Fruit fly (Drosophila melanogaster) whole organism, embryonic: Measurements from ENCODE around the gene CG18213.

ENCODE experiments used
- Awh ChIP-seq: fragments of 200-800 bp; sonication (Bioruptor generic); IDR thresholded peaks from 2 replicates; pipeline ENCODE4, ENCODE4 v1.3.6; 2022; ENCODE audit warnings: missing biosample characterization, missing genetic modification characterization
- Bdp1 ChIP-seq: fragments of 200-800 bp; sonication (Bioruptor generic); optimal IDR thresholded peaks from 3 replicates; lab custom pipeline; 2016; ENCODE audit warnings: missing biosample characterization, missing genetic modification characterization
- CG10209 ChIP-seq: fragments of 200-800 bp; sonication (Bioruptor generic); optimal IDR thresholded peaks from 3 replicates; lab custom pipeline; 2017; ENCODE audit warnings: missing biosample characterization, mild to moderate bottlenecking, missing genetic modification characterization, missing genetic modification reagents
- CG11504 ChIP-seq: fragments of 200-800 bp; sonication (Bioruptor generic); optimal IDR thresholded peaks from 3 replicates; lab custom pipeline; 2019; ENCODE audit warnings: missing biosample characterization, mild to moderate bottlenecking, missing genetic modification characterization, moderate library complexity
- CG11560 ChIP-seq: fragments of 200-800 bp; sonication (Bioruptor generic); IDR thresholded peaks from 3 replicates; pipeline ENCODE4 v1.3.6; 2022; ENCODE audit warnings: missing biosample characterization, missing genetic modification characterization
- CG11723 ChIP-seq: fragments of 200-800 bp; sonication (Bioruptor generic); optimal IDR thresholded peaks from 2 replicates; lab custom pipeline; 2017; ENCODE audit warnings: missing biosample characterization, mild to moderate bottlenecking, missing genetic modification characterization
- CG12155 ChIP-seq: fragments of 200-800 bp; sonication (Bioruptor generic); optimal IDR thresholded peaks from 3 replicates; lab custom pipeline; 2016; ENCODE audit warnings: missing biosample characterization, missing genetic modification characterization
- CG13296 ChIP-seq: fragments of 200-800 bp; sonication (Bioruptor generic); optimal IDR thresholded peaks from 3 replicates; lab custom pipeline; 2018; ENCODE audit warnings: missing biosample characterization, mild to moderate bottlenecking, missing genetic modification characterization
- CG13894 ChIP-seq: fragments of 200-800 bp; sonication (Bioruptor generic); optimal IDR thresholded peaks from 3 replicates; lab custom pipeline; 2018; ENCODE audit warnings: missing biosample characterization, mild to moderate bottlenecking, missing genetic modification characterization, moderate library complexity
- CG15514 ChIP-seq: fragments of 200-800 bp; sonication (Bioruptor generic); optimal IDR thresholded peaks from 3 replicates; lab custom pipeline; 2017; ENCODE audit warnings: missing biosample characterization, missing genetic modification characterization, mild to moderate bottlenecking, moderate library complexity, missing genetic modification reagents
- CG17385 ChIP-seq: fragments of 200-800 bp; sonication (Bioruptor generic); optimal IDR thresholded peaks from 3 replicates; lab custom pipeline; 2018; ENCODE audit warnings: missing biosample characterization, mild to moderate bottlenecking, missing genetic modification characterization
- CG31388 ChIP-seq: fragments of 200-800 bp; sonication (Bioruptor generic); optimal IDR thresholded peaks from 2 replicates; lab custom pipeline; 2016; ENCODE audit warnings: missing biosample characterization, missing genetic modification characterization
- CG32772 ChIP-seq: fragments of 200-800 bp; sonication (Bioruptor generic); IDR thresholded peaks from 2 replicates; pipeline ENCODE4 v1.3.6; 2022; ENCODE audit warnings: missing biosample characterization, missing genetic modification characterization
- CG4617 ChIP-seq: fragments of 200-800 bp; sonication (Bioruptor generic); optimal IDR thresholded peaks from 3 replicates; lab custom pipeline; 2016; ENCODE audit warnings: missing biosample characterization, missing genetic modification characterization, borderline replicate concordance
- CG6272 ChIP-seq: fragments of 200-800 bp; sonication (Bioruptor generic); IDR thresholded peaks from 2 replicates; pipeline ENCODE4 v1.3.6; 2022; ENCODE audit warnings: missing biosample characterization, missing genetic modification characterization
- CG7928 ChIP-seq: fragments of 200-800 bp; sonication (Bioruptor generic); optimal IDR thresholded peaks from 2 replicates; lab custom pipeline; 2017; ENCODE audit warnings: missing biosample characterization, mild to moderate bottlenecking, missing genetic modification characterization
- CG8290 ChIP-seq, 3 experiments: fragments of 200-800 bp; sonication (Bioruptor generic); optimal IDR thresholded peaks; 2 replicates each; lab custom pipeline; 2016 to 2019; ENCODE audit warnings: missing biosample characterization in 3 of 3, missing genetic modification characterization in 3 of 3, mild to moderate bottlenecking in 2 of 3, moderate library complexity in 1 of 3
- CoRest ChIP-seq: fragments of 200-800 bp; sonication (Bioruptor generic); optimal IDR thresholded peaks from 3 replicates; lab custom pipeline; 2018; ENCODE audit warnings: missing biosample characterization, mild to moderate bottlenecking, missing genetic modification characterization, moderate library complexity
- ERR ChIP-seq: fragments of 200-800 bp; sonication (Bioruptor generic); optimal IDR thresholded peaks from 2 replicates; lab custom pipeline; 2016; ENCODE audit warnings: missing biosample characterization, missing genetic modification characterization
- Hsf ChIP-seq: fragments of 200-800 bp; sonication (Bioruptor generic); optimal IDR thresholded peaks from 3 replicates; lab custom pipeline; 2016; ENCODE audit warnings: missing biosample characterization, missing genetic modification characterization
- MBD-R2 ChIP-seq: fragments of 200-800 bp; sonication (Bioruptor generic); IDR thresholded peaks from 2 replicates; pipeline ENCODE4 v1.3.6; 2022; ENCODE audit warnings: missing biosample characterization, missing genetic modification characterization
- MTF-1 ChIP-seq: fragments of 200-800 bp; sonication (Bioruptor generic); optimal IDR thresholded peaks from 2 replicates; lab custom pipeline; 2018; ENCODE audit warnings: missing biosample characterization, mild to moderate bottlenecking, missing genetic modification characterization, borderline replicate concordance
- Mes4 ChIP-seq: fragments of 200-800 bp; sonication (Bioruptor generic); optimal IDR thresholded peaks from 2 replicates; lab custom pipeline; 2016; ENCODE audit warnings: missing biosample characterization, missing genetic modification characterization
- Optix ChIP-seq: fragments of 200-800 bp; sonication (Bioruptor generic); IDR thresholded peaks from 3 replicates; pipeline ENCODE4 v1.3.6; 2022; ENCODE audit warnings: missing biosample characterization, missing genetic modification characterization
- Rfx ChIP-seq: fragments of 200-800 bp; sonication (Bioruptor generic); IDR thresholded peaks from 2 replicates; pipeline ENCODE4 v1.3.6; 2022; ENCODE audit warnings: missing biosample characterization, missing genetic modification characterization
- Sry-β ChIP-seq: fragments of 200-800 bp; sonication (Bioruptor generic); optimal IDR thresholded peaks from 2 replicates; lab custom pipeline; 2018; ENCODE audit warnings: missing biosample characterization, mild to moderate bottlenecking, missing genetic modification characterization, moderate library complexity
- ara ChIP-seq: fragments of 200-800 bp; sonication (Bioruptor generic); IDR thresholded peaks from 2 replicates; pipeline ENCODE4 v1.3.6; 2022; ENCODE audit warnings: missing biosample characterization, missing genetic modification characterization
- ash1 ChIP-seq: fragments of 200-800 bp; sonication (Bioruptor generic); optimal IDR thresholded peaks from 2 replicates; lab custom pipeline; 2018; ENCODE audit warnings: missing biosample characterization, mild to moderate bottlenecking, missing genetic modification characterization
- cas ChIP-seq: fragments of 200-800 bp; sonication (Bioruptor generic); IDR thresholded peaks from 2 replicates; pipeline ENCODE4 v1.3.6; 2022; ENCODE audit warnings: missing biosample characterization, missing genetic modification characterization
- cg ChIP-seq: fragments of 200-800 bp; sonication (Bioruptor generic); optimal IDR thresholded peaks from 3 replicates; lab custom pipeline; 2019; ENCODE audit warnings: missing biosample characterization, mild to moderate bottlenecking, missing genetic modification characterization, moderate library complexity
- chinmo ChIP-seq: fragments of 200-800 bp; sonication (Bioruptor generic); IDR thresholded peaks from 4 replicates; pipeline ENCODE4 v1.3.6; 2022; ENCODE audit warnings: missing biosample characterization, missing genetic modification characterization; ENCODE audit not compliant: partially characterized antibody
- crc ChIP-seq: fragments of 200-800 bp; sonication (Bioruptor generic); optimal IDR thresholded peaks from 2 replicates; lab custom pipeline; 2016; ENCODE audit warnings: missing biosample characterization, missing genetic modification characterization
- crp ChIP-seq, 2 experiments: fragments of 200-800 bp; sonication (Bioruptor generic); optimal IDR thresholded peaks; 2 replicates in 1 of 2; 3 replicates in 1 of 2; lab custom pipeline; 2017; ENCODE audit warnings: missing biosample characterization in 2 of 2, missing genetic modification characterization in 2 of 2, mild to moderate bottlenecking in 1 of 2, moderate library complexity in 1 of 2
- da ChIP-seq: fragments of 200-800 bp; sonication (Bioruptor generic); optimal IDR thresholded peaks from 2 replicates; lab custom pipeline; 2016; ENCODE audit warnings: missing biosample characterization, missing genetic modification characterization
- disco-r ChIP-seq: fragments of 200-800 bp; sonication (Bioruptor generic); optimal IDR thresholded peaks from 2 replicates; lab custom pipeline; 2016; ENCODE audit warnings: missing biosample characterization, missing genetic modification characterization
- fd64A ChIP-seq: fragments of 200-800 bp; sonication (Bioruptor generic); optimal IDR thresholded peaks from 3 replicates; lab custom pipeline; 2018; ENCODE audit warnings: missing biosample characterization, mild to moderate bottlenecking, missing genetic modification characterization
- grn ChIP-seq: fragments of 200-800 bp; sonication (Bioruptor generic); optimal IDR thresholded peaks from 3 replicates; lab custom pipeline; 2017; ENCODE audit warnings: missing biosample characterization, missing genetic modification characterization
- kah ChIP-seq: fragments of 200-800 bp; sonication (Bioruptor generic); optimal IDR thresholded peaks from 2 replicates; lab custom pipeline; 2018; ENCODE audit warnings: missing biosample characterization, mild to moderate bottlenecking, missing genetic modification characterization
- knrl ChIP-seq: fragments of 200-800 bp; sonication (Bioruptor generic); IDR thresholded peaks from 3 replicates; pipeline ENCODE4 v1.3.6; 2022; ENCODE audit warnings: missing biosample characterization, missing genetic modification characterization; ENCODE audit not compliant: partially characterized antibody
- prd ChIP-seq, 3 experiments: fragments of >200 bp in 2 of 3; fragments of 200-800 bp in 1 of 3; sonication (Bioruptor generic) in 1 of 3; optimal IDR thresholded peaks in 2 of 3; IDR thresholded peaks in 1 of 3; 2 replicates in 2 of 3; 3 replicates in 1 of 3; pipeline versions ENCODE4 v1.3.6 to Lab custom; 2017 to 2022; ENCODE audit warnings: missing biosample characterization in 1 of 3, missing genetic modification characterization in 1 of 3
- ranshi ChIP-seq: fragments of 200-800 bp; sonication (Bioruptor generic); IDR thresholded peaks from 2 replicates; pipeline ENCODE4 v1.3.6; 2022; ENCODE audit warnings: missing biosample characterization, missing genetic modification characterization
- salm ChIP-seq: fragments of 200-800 bp; sonication (Bioruptor generic); optimal IDR thresholded peaks from 2 replicates; lab custom pipeline; 2018; ENCODE audit warnings: missing biosample characterization, mild to moderate bottlenecking, missing genetic modification characterization
- sens-2 ChIP-seq: fragments of 200-800 bp; sonication (Bioruptor generic); IDR thresholded peaks from 2 replicates; pipeline ENCODE4 v1.3.6; 2022; ENCODE audit warnings: missing biosample characterization, missing genetic modification characterization
- sisA ChIP-seq: fragments of 200-800 bp; sonication (Bioruptor generic); IDR thresholded peaks from 2 replicates; pipeline ENCODE4 v1.3.6; 2022; ENCODE audit warnings: missing biosample characterization, missing genetic modification characterization
- ssp ChIP-seq: fragments of 200-800 bp; sonication (Bioruptor generic); IDR thresholded peaks from 2 replicates; pipeline ENCODE4 v1.3.6; 2022; ENCODE audit warnings: missing biosample characterization, missing genetic modification characterization
- stwl ChIP-seq: fragments of 200-800 bp; sonication (Bioruptor generic); optimal IDR thresholded peaks from 3 replicates; lab custom pipeline; 2018; ENCODE audit warnings: missing biosample characterization, mild to moderate bottlenecking, missing genetic modification characterization, moderate library complexity
- tin ChIP-seq: fragments of 200-800 bp; sonication (Bioruptor generic); optimal IDR thresholded peaks from 3 replicates; lab custom pipeline; 2016; ENCODE audit warnings: missing biosample characterization, missing genetic modification characterization
- toy ChIP-seq: fragments of 200-800 bp; sonication (Bioruptor generic); IDR thresholded peaks from 2 replicates; pipeline ENCODE4 v1.3.6; 2022; ENCODE audit warnings: missing biosample characterization, missing genetic modification characterization
- zfh1 ChIP-seq: fragments of 200-800 bp; sonication (Bioruptor generic); IDR thresholded peaks from 3 replicates; pipeline ENCODE4 v1.3.6; 2022; ENCODE audit warnings: missing biosample characterization, missing genetic modification characterization

The CG18213 gene

DNA sequence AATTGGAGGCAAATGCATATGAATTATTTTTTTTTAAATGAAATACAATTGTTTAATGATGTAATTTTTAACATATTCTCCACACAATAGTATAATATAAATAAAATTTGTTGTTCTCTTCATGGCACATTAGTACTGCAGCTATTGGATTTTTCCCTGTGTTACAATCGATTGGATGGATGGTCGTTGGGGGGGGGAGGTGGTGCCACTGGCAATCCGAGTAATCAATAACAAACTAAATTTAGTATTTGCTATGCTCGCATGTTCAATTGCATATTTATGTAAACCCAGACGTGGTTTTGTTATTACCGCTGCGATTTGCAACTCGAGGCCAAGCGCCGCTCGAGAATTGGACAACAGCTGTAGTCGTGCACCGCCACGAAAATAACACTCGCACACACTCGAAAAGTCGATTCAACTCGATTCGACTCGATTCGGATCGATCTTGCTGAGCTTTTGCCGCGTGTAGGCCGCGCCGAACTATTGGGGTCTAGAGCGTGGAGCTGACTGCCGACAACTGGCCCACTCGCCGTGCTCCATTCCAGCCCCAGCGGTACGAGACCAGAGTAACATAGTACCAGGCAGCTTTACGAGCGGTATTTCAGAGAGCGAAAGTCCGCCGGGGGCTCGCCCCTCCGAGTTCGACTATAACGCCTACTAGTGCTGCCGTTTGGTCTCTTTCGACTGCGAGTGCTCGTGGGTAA, 52.6 kb downstream of the CG18213 start, which contains the start of gene CG18622 (continued):
- TF ChIP-seq crp (GFP tag; optimal IDR thresholded peaks at IDR 0.05; lab: Kevin White, UChicago) (peak in 1 of 2 experiments; percentile 10), CG11560 (tag; lab: Robert Waterston, UW) (0 out of 3 replicates have a peak, but pooled peaks have one; percentile 6), MTF-1 (no peak), chinmo (GFP tag; lab: Robert Waterston, UW) (no peak; the same call in 2 of the 4 replicates), Hsf (GFP tag; lab: Kevin White, UChicago) (no peak), CG10209 (no peak), Sry-β (GFP tag; lab: Kevin White, UChicago) (no peak), da (GFP tag; lab: Kevin White, UChicago) (no peak), CG11504 (peak; percentile 45), fd64A (GFP tag; lab: Kevin White, UChicago) (no peak), CG13296 (GFP tag; lab: Kevin White, UChicago) (no peak), Mes4 (GFP tag; lab: Kevin White, UChicago) (no peak), sisA (GFP tag; lab: Robert Waterston, UW) (no peak), CG6272 (GFP tag; lab: Robert Waterston, UW) (no peak), disco-r (no peak), toy (GFP tag; lab: Robert Waterston, UW) (no peak), MBD-R2 (GFP tag; lab: Robert Waterston, UW) (0 out of 2 replicates have a peak, but pooled peaks have one; percentile 19), CG11723 (GFP tag; lab: Kevin White, UChicago) (no peak), tin (no peak), prd (optimal IDR thresholded peaks at IDR 0.05; lab: Kevin White, UChicago) (no peak), prd (GFP tag; IDR thresholded peaks at IDR 0.05; lab: Robert Waterston, UW) (no peak), grn (GFP tag; lab: Kevin White, UChicago) (peak; percentile 2), cg (GFP tag; lab: Kevin White, UChicago) (peak; percentile 7), CG4617 (no peak), CG8290 (GFP tag; optimal IDR thresholded peaks at IDR 0.05; lab: Kevin White, UChicago) (no peak), CG8290 (tag; optimal IDR thresholded peaks at IDR 0.05; lab: Kevin White, UChicago) (peak in 1 of 2 experiments; percentile 49), cas (no peak), zfh1 (GFP tag; lab: Robert Waterston, UW) (no peak), salm (tag; lab: Kevin White, UChicago) (no peak), Bdp1 (GFP tag; lab: Kevin White, UChicago) (no peak), CG12155 (no peak), CG17385 (GFP tag; lab: Kevin White, UChicago) (no peak), ranshi (peak; percentile 35; the same call in 1 of the 2 replicates), CG7928 (no peak), CoRest (tag; lab: Kevin White, UChicago) (peak; percentile 8), CG31388 (GFP tag; lab: Kevin White, UChicago) (no peak), CG13894 (tag; lab: Kevin White, UChicago) (peak; percentile 95), ara (GFP tag; lab: Robert Waterston, UW) (no peak), CG32772 (GFP tag; lab: Robert Waterston, UW) (no peak), CG15514 (GFP tag; lab: Kevin White, UChicago) (peak; percentile 30), stwl (tag; lab: Kevin White, UChicago) (no peak), Awh (GFP tag; lab: Robert Waterston, UW) (0 out of 2 replicates have a peak, but pooled peaks have one; percentile 43), ERR (GFP tag; lab: Kevin White, UChicago) (peak; percentile 11), Rfx (GFP tag; lab: Robert Waterston, UW) (no peak), kah (GFP tag; lab: Kevin White, UChicago) (no peak), crc (GFP tag; lab: Kevin White, UChicago) (no peak), knrl (GFP tag; lab: Robert Waterston, UW) (no peak), Optix (no peak), ash1 (no peak), sens-2 (GFP tag; lab: Robert Waterston, UW) (no peak), ssp (GFP tag; lab: Robert Waterston, UW) (no peak)
